Fruit fly (Drosophila melanogaster): Measurements from ENCODE around the gene Mob2.

Gene Mob2

DNA sequence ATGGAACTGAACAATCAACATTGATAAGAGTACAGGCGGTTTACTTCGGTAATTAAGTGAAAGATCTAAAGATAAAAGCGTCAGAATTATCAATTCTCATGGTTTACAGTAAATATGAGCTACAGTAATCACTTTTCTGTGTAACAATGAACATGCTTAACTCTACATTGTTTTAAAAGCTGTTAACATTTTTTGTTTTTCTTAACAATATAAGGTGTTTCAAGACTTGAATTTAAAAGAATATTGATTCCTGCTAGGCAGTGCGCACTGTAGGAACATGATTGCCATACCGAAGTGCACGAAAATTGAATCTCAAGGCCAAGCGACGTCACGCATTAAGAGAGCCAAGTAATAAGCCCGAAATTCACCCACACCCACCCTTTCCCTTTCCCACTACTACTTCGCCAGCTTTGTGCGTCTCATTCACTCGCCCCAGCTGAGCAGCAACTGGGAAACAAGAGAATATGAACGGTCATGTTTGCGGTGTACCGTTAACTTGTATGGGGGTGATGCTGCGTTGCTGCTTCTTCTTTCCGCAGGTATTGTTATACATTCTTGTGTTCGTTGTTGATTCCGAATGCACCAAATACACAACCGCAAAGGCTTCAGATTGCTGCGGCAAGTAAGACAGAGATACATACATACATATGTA, 70.7 kb downstream of the Mob2 start (continued):
- TF ChIP-seq hbn (GFP tag; IDR thresholded peaks at IDR 0.05; ENCODE audit: partially characterized antibody): no peak
- no peak for TF ChIP-seq CG14965 (GFP tag; optimal IDR thresholded peaks at IDR 0.05; ENCODE audit: borderline replicate concordance)
- peak; percentile 33; the same call in 1 of the 3 replicates for TF ChIP-seq HLH4C (GFP tag; IDR thresholded peaks at IDR 0.05; ENCODE audit: partially characterized antibody)
- TF ChIP-seq Hand (GFP tag; optimal IDR thresholded peaks at IDR 0.05): peak; percentile 51
- TF ChIP-seq CG12104 (GFP tag; optimal IDR thresholded peaks at IDR 0.05): peak; percentile 15
- TF ChIP-seq ranshi (GFP tag; IDR thresholded peaks at IDR 0.05): peak; percentile 72; the same call in 1 of the 2 replicates
- TF ChIP-seq HHEX (GFP tag; optimal IDR thresholded peaks at IDR 0.05): peak; percentile 48
- TF ChIP-seq chn (GFP tag; optimal IDR thresholded peaks at IDR 0.05): peak; percentile 15
- TF ChIP-seq CoRest (tag; optimal IDR thresholded peaks at IDR 0.05): peak; percentile 70
- TF ChIP-seq PHDP (tag; optimal IDR thresholded peaks at IDR 0.05): peak; percentile 75
- peak; percentile 71 for TF ChIP-seq HLH3B (GFP tag; IDR thresholded peaks at IDR 0.05)
- TF ChIP-seq CG13287 (GFP tag; IDR thresholded peaks at IDR 0.05; ENCODE audit: partially characterized antibody): no peak
- peak; percentile 25 for TF ChIP-seq Camta (GFP tag; optimal IDR thresholded peaks at IDR 0.05)
- TF ChIP-seq knrl (GFP tag; IDR thresholded peaks at IDR 0.05; ENCODE audit: partially characterized antibody): no peak
- no peak for TF ChIP-seq CG7963 (GFP tag; IDR thresholded peaks at IDR 0.05; ENCODE audit: partially characterized antibody)
- TF ChIP-seq Atf3 (GFP tag; optimal IDR thresholded peaks at IDR 0.05): peak; percentile 8
- TF ChIP-seq slbo (GFP tag; IDR thresholded peaks at IDR 0.05): peak; percentile 85
- no peak for TF ChIP-seq grn (GFP tag; optimal IDR thresholded peaks at IDR 0.05)
- no peak for TF ChIP-seq CG15601 (tag; optimal IDR thresholded peaks at IDR 0.05)
- TF ChIP-seq az2 (GFP tag; optimal IDR thresholded peaks at IDR 0.05): peak; percentile 49
- TF ChIP-seq Awh (GFP tag; IDR thresholded peaks at IDR 0.05): 0 out of 2 replicates have a peak, but pooled peaks have one; percentile 38
- TF ChIP-seq da (GFP tag; optimal IDR thresholded peaks at IDR 0.05): no peak
- TF ChIP-seq CG33213 (GFP tag; optimal IDR thresholded peaks at IDR 0.05): peak; percentile 1
- TF ChIP-seq CG10543 (GFP tag; optimal IDR thresholded peaks at IDR 0.05): peak; percentile 37
- TF ChIP-seq CG5180 (GFP tag; optimal IDR thresholded peaks at IDR 0.05): peak; percentile 3
- peak; percentile 52 for TF ChIP-seq Chrac-16 (GFP tag; optimal IDR thresholded peaks at IDR 0.05)
- TF ChIP-seq CG13775 (GFP tag; optimal IDR thresholded peaks at IDR 0.05): peak; percentile 47
- TF ChIP-seq pho (GFP tag; optimal IDR thresholded peaks at IDR 0.05): peak; percentile 27
- peak; percentile 33 for TF ChIP-seq CG16863 (GFP tag; optimal IDR thresholded peaks at IDR 0.05)
- peak; percentile 77 for TF ChIP-seq gem (tag; optimal IDR thresholded peaks at IDR 0.05)
- TF ChIP-seq Sry-δ (GFP tag; optimal IDR thresholded peaks at IDR 0.05): peak; percentile 25
- TF ChIP-seq H2.0 (GFP tag; IDR thresholded peaks at IDR 0.05): peak; percentile 58; the same call in 1 of the 2 replicates
- peak; percentile 46; the same call in 1 of the 3 replicates for TF ChIP-seq ase (GFP tag; IDR thresholded peaks at IDR 0.05)
- peak; percentile 59; the same call in 1 of the 2 replicates for TF ChIP-seq chm (GFP tag; IDR thresholded peaks at IDR 0.05)
- TF ChIP-seq pros (GFP tag; optimal IDR thresholded peaks at IDR 0.05): peak; percentile 57
- peak; percentile 71 for TF ChIP-seq CG9932 (GFP tag; IDR thresholded peaks at IDR 0.05)
- TF ChIP-seq tin (GFP tag; optimal IDR thresholded peaks at IDR 0.05): peak; percentile 19
- TF ChIP-seq CG11398 (GFP tag; optimal IDR thresholded peaks at IDR 0.05): no peak
- peak; percentile 49; the same call in 1 of the 3 replicates for TF ChIP-seq CG2199 (GFP tag; IDR thresholded peaks at IDR 0.05)
- peak; percentile 27 for TF ChIP-seq CrebB (tag; optimal IDR thresholded peaks at IDR 0.05)
- TF ChIP-seq HmgZ (tag; optimal IDR thresholded peaks at IDR 0.05): peak; percentile 60

Measured in whole organism, embryonic.